Worm (Caenorhabditis elegans): ENCODE results near the gene F13B12.1.

ce11 chrIV:10472478-10472877 lies 48.0 kb upstream of the F13B12.1 start, which contains the start of gene bgnt-1.1:
- no peak for TF ChIP-seq fkh-10 (GFP tag; optimal IDR thresholded peaks at IDR 0.05)
- TF ChIP-seq rnt-1 (tag; optimal IDR thresholded peaks at IDR 0.05): no peak
- no peak for TF ChIP-seq unc-55 (GFP tag; optimal IDR thresholded peaks at IDR 0.05)
- no peak for TF ChIP-seq K02D7.2 (tag; optimal IDR thresholded peaks at IDR 0.05)
